Worm (Caenorhabditis elegans) whole organism, L2 larva: ENCODE results near the gene snfc-5.

ENCODE experiments used
- elt-1 ChIP-seq: fragments of 150-350 bp; optimal IDR thresholded peaks from 2 replicates; lab custom pipeline; 2014; ENCODE audit warnings: missing biosample characterization, missing genetic modification characterization
- gmeb-1 ChIP-seq: fragments of 150-350 bp; optimal IDR thresholded peaks from 2 replicates; lab custom pipeline; 2014; ENCODE audit warnings: missing biosample characterization, missing genetic modification characterization
- lin-13 ChIP-seq: fragments of 150-350 bp; optimal IDR thresholded peaks from 2 replicates; lab custom pipeline; 2014; ENCODE audit warnings: missing biosample characterization, missing genetic modification reagents, missing genetic modification characterization
- lin-39 ChIP-seq: fragments of 150-350 bp; optimal IDR thresholded peaks from 2 replicates; lab custom pipeline; 2014; ENCODE audit warnings: missing biosample characterization, missing genetic modification reagents, missing genetic modification characterization
- nhr-11 ChIP-seq: fragments of 150-350 bp; optimal IDR thresholded peaks from 2 replicates; lab custom pipeline; 2014; ENCODE audit warnings: missing biosample characterization, missing genetic modification characterization
- nhr-237 ChIP-seq: fragments of 150-350 bp; optimal IDR thresholded peaks from 2 replicates; lab custom pipeline; 2014; ENCODE audit warnings: missing biosample characterization, missing genetic modification characterization
- nhr-77 ChIP-seq: fragments of 150-350 bp; optimal IDR thresholded peaks from 2 replicates; lab custom pipeline; 2014; ENCODE audit warnings: missing biosample characterization, missing genetic modification characterization
- ztf-11 ChIP-seq: sonication (generic microtip); optimal IDR thresholded peaks from 2 replicates; lab custom pipeline; 2017; ENCODE audit warnings: missing biosample characterization, missing genetic modification characterization

DNA sequence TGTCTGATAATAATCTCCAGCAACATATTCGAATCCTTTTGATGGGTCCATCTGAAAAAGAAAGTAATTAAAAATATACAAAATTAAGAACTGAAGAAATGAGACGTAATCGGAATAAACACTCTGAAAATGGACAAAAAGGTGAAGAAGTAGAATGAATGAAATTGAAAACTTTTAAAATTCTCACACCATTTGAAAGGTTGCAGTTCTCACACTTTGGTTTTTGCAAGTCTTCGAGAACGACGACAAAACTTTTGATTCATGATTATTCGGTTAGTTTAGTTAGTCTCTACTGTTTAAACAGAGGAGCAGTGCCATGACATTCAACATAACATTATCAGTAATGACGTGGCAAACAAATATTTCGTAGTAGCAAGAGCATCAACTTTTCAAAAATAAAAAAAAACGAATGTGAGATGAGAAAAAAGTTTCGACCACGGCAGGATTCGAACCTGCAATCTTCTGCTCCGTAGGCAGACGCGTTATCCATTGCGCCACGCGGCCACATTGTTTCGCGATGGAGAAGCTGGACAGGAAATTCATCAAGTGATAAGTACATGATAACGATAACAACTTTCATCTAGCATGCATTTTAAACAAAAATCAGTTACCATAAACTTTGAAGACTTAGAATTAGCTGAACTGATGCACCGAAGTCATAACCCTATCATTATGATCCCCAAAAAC, 45.5 kb downstream of the snfc-5 start, which contains the start of gene ceh-43:
- TF ChIP-seq nhr-11 (tag; lab: Kevin White, UChicago) (no peak), elt-1 (tag; lab: Kevin White, UChicago) (no peak), lin-13 (GFP tag; lab: Kevin White, UChicago) (no peak), lin-39 (tag; lab: Kevin White, UChicago) (no peak), nhr-77 (tag; lab: Kevin White, UChicago) (no peak), ztf-11 (tag; lab: Kevin White, UChicago) (no peak), nhr-237 (tag; lab: Kevin White, UChicago) (no peak), gmeb-1 (tag; lab: Kevin White, UChicago) (no peak)
